Worm (Caenorhabditis elegans): ENCODE results near the gene Y24D9B.1.
"Not testable (repeated sequence)": the region's sequence is repeated elsewhere in the genome, so short reads cannot be mapped to it uniquely, and the experiment has no call there.

The Y24D9B.1 gene

ce11 chrIV:4301202-4301601, 16.0 kb upstream of the Y24D9B.1 start, which contains the start of gene lgc-22:
Gene lgc-22 (plus strand): TSS chrIV:4301306.
- TF ChIP-seq W03F9.2 (tag; optimal IDR thresholded peaks at IDR 0.05) (no peak), him-1 (tag; optimal IDR thresholded peaks at IDR 0.05) (no peak), dao-5 (tag; optimal IDR thresholded peaks at IDR 0.05) (no peak)

ce11 chrIV:4306317-4306716, 10.8 kb upstream of the Y24D9B.1 start:
- TF ChIP-seq him-1 (tag; optimal IDR thresholded peaks at IDR 0.05) (no peak), W03F9.2 (tag; optimal IDR thresholded peaks at IDR 0.05) (no peak), dao-5 (tag; optimal IDR thresholded peaks at IDR 0.05) (no peak)

- TF ChIP-seq dao-5 (tag; optimal IDR thresholded peaks at IDR 0.05) (no peak), W03F9.2 (tag; optimal IDR thresholded peaks at IDR 0.05) (no peak), him-1 (tag; optimal IDR thresholded peaks at IDR 0.05) (no peak)
These were observed 9.8 kb upstream of the Y24D9B.1 start, which contains the start of gene set-9 for ce11 chrIV:4307227-4307946. Gene set-9 (plus strand): TSS chrIV:4307896.

- no peak for TF ChIP-seq W03F9.2 (tag; optimal IDR thresholded peaks at IDR 0.05)
- TF ChIP-seq dao-5 (tag; optimal IDR thresholded peaks at IDR 0.05) = no peak
- no peak for TF ChIP-seq him-1 (tag; optimal IDR thresholded peaks at IDR 0.05)
These were observed 480 bp downstream of the Y24D9B.1 start for ce11 chrIV:4317638-4318037.

- TF ChIP-seq dao-5 (tag; optimal IDR thresholded peaks at IDR 0.05) (no peak), W03F9.2 (tag; optimal IDR thresholded peaks at IDR 0.05) (no peak), him-1 (tag; optimal IDR thresholded peaks at IDR 0.05) (no peak)
These were observed 898 bp downstream of the Y24D9B.1 start for ce11 chrIV:4318056-4318455.

- TF ChIP-seq dao-5 (tag; optimal IDR thresholded peaks at IDR 0.05) (no peak), him-1 (tag; optimal IDR thresholded peaks at IDR 0.05) (no peak)
These were observed 2.3 kb downstream of the Y24D9B.1 start for ce11 chrIV:4319473-4319872.

- TF ChIP-seq dao-5 (tag; optimal IDR thresholded peaks at IDR 0.05) (no peak), W03F9.2 (tag; optimal IDR thresholded peaks at IDR 0.05) (no peak), him-1 (tag; optimal IDR thresholded peaks at IDR 0.05) (no peak)
These were observed 9.3 kb downstream of the Y24D9B.1 start, which contains the start of gene trpl-2 for ce11 chrIV:4326445-4326844. Gene trpl-2 (plus strand): TSS chrIV:4326654.

ce11 chrIV:4336139-4336851, 19.1 kb downstream of the Y24D9B.1 start, which contains the start of the genes W03B1.3 and oac-51:
Gene W03B1.3 (minus strand): TSS chrIV:4336239.
Gene oac-51 (plus strand): TSS chrIV:4336801.
- no peak for TF ChIP-seq dao-5 (tag; optimal IDR thresholded peaks at IDR 0.05)
- TF ChIP-seq W03F9.2 (tag; optimal IDR thresholded peaks at IDR 0.05) = no peak
- no peak for TF ChIP-seq him-1 (tag; optimal IDR thresholded peaks at IDR 0.05)

ce11 chrIV:4338217-4338616, 21.1 kb downstream of the Y24D9B.1 start:
- TF ChIP-seq him-1 (tag; optimal IDR thresholded peaks at IDR 0.05) = no peak
- TF ChIP-seq W03F9.2 (tag; optimal IDR thresholded peaks at IDR 0.05) = no peak
- TF ChIP-seq dao-5 (tag; optimal IDR thresholded peaks at IDR 0.05) = no peak

ce11 chrIV:4344828-4345227, 27.7 kb downstream of the Y24D9B.1 start:
- TF ChIP-seq him-1 (tag; optimal IDR thresholded peaks at IDR 0.05) (no peak), dao-5 (tag; optimal IDR thresholded peaks at IDR 0.05) (no peak), W03F9.2 (tag; optimal IDR thresholded peaks at IDR 0.05) (no peak)

ce11 chrIV:4346512-4346911, 29.4 kb downstream of the Y24D9B.1 start, which contains the start of gene oac-52:
Gene oac-52 (minus strand): TSS chrIV:4346612.
- no peak for TF ChIP-seq dao-5 (tag; optimal IDR thresholded peaks at IDR 0.05)
- TF ChIP-seq W03F9.2 (tag; optimal IDR thresholded peaks at IDR 0.05) = no peak
- TF ChIP-seq him-1 (tag; optimal IDR thresholded peaks at IDR 0.05) = no peak

- TF ChIP-seq dao-5 (tag; optimal IDR thresholded peaks at IDR 0.05) = no peak
- TF ChIP-seq W03F9.2 (tag; optimal IDR thresholded peaks at IDR 0.05) = no peak
- TF ChIP-seq him-1 (tag; optimal IDR thresholded peaks at IDR 0.05) = no peak
These were observed 30.4 kb downstream of the Y24D9B.1 start for ce11 chrIV:4347578-4348003.

- TF ChIP-seq him-1, W03F9.2, dao-5 (tag; optimal IDR thresholded peaks at IDR 0.05): not testable (repeated sequence)
These were observed 31.0 kb downstream of the Y24D9B.1 start, which contains the start of gene W03B1.5 for ce11 chrIV:4348146-4348545. Gene W03B1.5 (plus strand): TSS chrIV:4348446.

ce11 chrIV:4356879-4357278, 39.7 kb downstream of the Y24D9B.1 start, which contains the start of gene W03B1.9:
Gene W03B1.9 (minus strand): TSS chrIV:4356979.
- TF ChIP-seq W03F9.2 (tag; optimal IDR thresholded peaks at IDR 0.05) (no peak), dao-5 (tag; optimal IDR thresholded peaks at IDR 0.05) (no peak), him-1 (tag; optimal IDR thresholded peaks at IDR 0.05) (no peak)
